Fruit fly (Drosophila melanogaster) whole organism, wandering third instar larva: Measurements from ENCODE around the gene TFAM.

ENCODE experiments used
- Abd-B ChIP-seq: fragments of >200 bp; optimal IDR thresholded peaks from 2 replicates; lab custom pipeline; 2017; ENCODE audit warnings: missing biosample characterization, missing genetic modification characterization
- CG32264 ChIP-seq: fragments of 200-800 bp; sonication (Bioruptor generic); optimal IDR thresholded peaks from 2 replicates; lab custom pipeline; 2016; ENCODE audit warnings: missing biosample characterization, missing genetic modification characterization
- CG9705 ChIP-seq: fragments of 200-800 bp; sonication (Bioruptor generic); optimal IDR thresholded peaks from 2 replicates; lab custom pipeline; 2018; ENCODE audit warnings: missing biosample characterization, mild to moderate bottlenecking, missing genetic modification characterization
- CrebA ChIP-seq: fragments of 200-800 bp; sonication (Bioruptor generic); optimal IDR thresholded peaks from 2 replicates; lab custom pipeline; 2016; ENCODE audit warnings: missing biosample characterization, mild to moderate bottlenecking, missing genetic modification characterization, borderline replicate concordance
- Dfd ChIP-seq: fragments of >200 bp; optimal IDR thresholded peaks from 2 replicates; lab custom pipeline; 2017; ENCODE audit warnings: missing biosample characterization, missing genetic modification characterization
- Dif ChIP-seq: fragments of 200-275, 200-300 bp; sonication (Bioruptor generic); optimal IDR thresholded peaks from 2 replicates; lab custom pipeline; 2018; ENCODE audit warnings: missing biosample characterization, missing genetic modification characterization; ENCODE audit not compliant: partially characterized antibody
- GATAd ChIP-seq: sonication (Bioruptor generic); optimal IDR thresholded peaks from 2 replicates; lab custom pipeline; 2016; ENCODE audit warnings: missing biosample characterization, missing genetic modification characterization
- HLH106 ChIP-seq: fragments of 200-800 bp; optimal IDR thresholded peaks from 3 replicates; lab custom pipeline; 2019; ENCODE audit warnings: missing biosample characterization, mild to moderate bottlenecking, missing genetic modification characterization, moderate library complexity
- Hnf4 ChIP-seq: fragments of 200-800 bp; sonication (Bioruptor generic); optimal IDR thresholded peaks from 2 replicates; lab custom pipeline; 2016; ENCODE audit warnings: missing biosample characterization, mild to moderate bottlenecking, missing genetic modification characterization
- Hr78 ChIP-seq: fragments of >200 bp; optimal IDR thresholded peaks from 2 replicates; lab custom pipeline; 2017; ENCODE audit warnings: missing biosample characterization, missing genetic modification characterization
- Hr83 ChIP-seq: fragments of 200-300 bp; sonication (Bioruptor generic); optimal IDR thresholded peaks from 2 replicates; lab custom pipeline; 2016; ENCODE audit warnings: missing biosample characterization, mild to moderate bottlenecking, missing genetic modification characterization, moderate library complexity; ENCODE audit not compliant: poor library complexity, severe bottlenecking
- Jra ChIP-seq: sonication (Bioruptor generic); optimal IDR thresholded peaks from 2 replicates; lab custom pipeline; 2016; ENCODE audit warnings: missing biosample characterization, missing genetic modification characterization
- Mio ChIP-seq: sonication (Bioruptor generic); optimal IDR thresholded peaks from 2 replicates; lab custom pipeline; 2016; ENCODE audit warnings: missing biosample characterization, missing genetic modification characterization
- Myc ChIP-seq: fragments of >200 bp; optimal IDR thresholded peaks from 2 replicates; lab custom pipeline; 2017
- N ChIP-seq: fragments of >200 bp; optimal IDR thresholded peaks from 2 replicates; lab custom pipeline; 2018; ENCODE audit warnings: missing biosample characterization, missing external identifiers, missing genetic modification characterization
- OdsH ChIP-seq: fragments of 200-800 bp; sonication (Bioruptor generic); optimal IDR thresholded peaks from 2 replicates; lab custom pipeline; 2016; ENCODE audit warnings: missing biosample characterization, mild to moderate bottlenecking, missing genetic modification characterization
- Rel ChIP-seq, 2 experiments: fragments of 200-800 bp; sonication (Bioruptor generic) in 1 of 2; optimal IDR thresholded peaks; 2 replicates in 1 of 2; 3 replicates in 1 of 2; lab custom pipeline; 2016 to 2019; ENCODE audit warnings: mild to moderate bottlenecking in 2 of 2, missing biosample characterization in 2 of 2, missing genetic modification characterization in 2 of 2, moderate library complexity in 1 of 2
- Sp1 ChIP-seq: fragments of 200-800 bp; sonication (Bioruptor generic); optimal IDR thresholded peaks from 3 replicates; lab custom pipeline; 2019; ENCODE audit warnings: missing biosample characterization, mild to moderate bottlenecking, missing genetic modification characterization, moderate library complexity
- Vsx2 ChIP-seq: fragments of 200-300, 225-300 bp; sonication (Bioruptor generic); optimal IDR thresholded peaks from 2 replicates; lab custom pipeline; 2018; ENCODE audit warnings: missing biosample characterization, missing genetic modification characterization; ENCODE audit not compliant: partially characterized antibody
- br ChIP-seq: fragments of 200-800 bp; sonication (Bioruptor generic); optimal IDR thresholded peaks from 2 replicates; lab custom pipeline; 2016; ENCODE audit warnings: missing biosample characterization, missing genetic modification characterization
- brk ChIP-seq: fragments of 200-800 bp; sonication (Bioruptor generic); optimal IDR thresholded peaks from 2 replicates; lab custom pipeline; 2016; ENCODE audit warnings: missing biosample characterization, mild to moderate bottlenecking, missing genetic modification characterization
- dl ChIP-seq, 2 experiments: fragments of 175-275, 200-275 bp in 1 of 2; fragments of 200-275 bp in 1 of 2; sonication (Bioruptor generic); optimal IDR thresholded peaks; lab custom pipeline; 2018; ENCODE audit warnings: mild to moderate bottlenecking in 2 of 2, missing biosample characterization in 2 of 2, missing genetic modification characterization in 2 of 2, moderate library complexity in 2 of 2; ENCODE audit not compliant: partially characterized antibody in 2 of 2, insufficient read depth in 1 of 2
- dmrt93B ChIP-seq: fragments of 200-800 bp; sonication (Bioruptor generic); optimal IDR thresholded peaks from 2 replicates; lab custom pipeline; 2018; ENCODE audit warnings: missing biosample characterization, mild to moderate bottlenecking, missing genetic modification characterization
- dsf ChIP-seq: sonication (Bioruptor generic); optimal IDR thresholded peaks from 2 replicates; lab custom pipeline; 2016; ENCODE audit warnings: missing biosample characterization, missing genetic modification characterization, borderline replicate concordance
- ey ChIP-seq: fragments of 200-800 bp; sonication (Bioruptor generic); optimal IDR thresholded peaks from 2 replicates; lab custom pipeline; 2016; ENCODE audit warnings: missing biosample characterization, missing genetic modification characterization
- foxo ChIP-seq, 2 experiments: fragments of 200-800 bp; sonication (Bioruptor generic); optimal IDR thresholded peaks; 2 replicates in 1 of 2; 3 replicates in 1 of 2; lab custom pipeline; 2016 to 2017; ENCODE audit warnings: missing biosample characterization in 2 of 2, missing genetic modification characterization in 2 of 2
- fru ChIP-seq: fragments of 200-800 bp; sonication (Bioruptor generic); optimal IDR thresholded peaks from 3 replicates; lab custom pipeline; 2016; ENCODE audit warnings: missing biosample characterization, mild to moderate bottlenecking, missing genetic modification characterization
- h ChIP-seq: fragments of 200-800 bp; sonication (Bioruptor generic); optimal IDR thresholded peaks from 3 replicates; lab custom pipeline; 2016; ENCODE audit warnings: missing biosample characterization, mild to moderate bottlenecking, missing genetic modification characterization
- jim ChIP-seq: fragments of 175-275, 200-325 bp; sonication (Bioruptor generic); optimal IDR thresholded peaks from 2 replicates; lab custom pipeline; 2016; ENCODE audit warnings: missing biosample characterization, mild to moderate bottlenecking, missing genetic modification characterization
- lola ChIP-seq: fragments of >200 bp; optimal IDR thresholded peaks from 2 replicates; lab custom pipeline; 2017; ENCODE audit warnings: missing biosample characterization, missing genetic modification characterization
- pan ChIP-seq: fragments of >200 bp; optimal IDR thresholded peaks from 2 replicates; lab custom pipeline; 2017
- psq ChIP-seq: fragments of 200-800 bp; sonication (Bioruptor generic); optimal IDR thresholded peaks from 3 replicates; lab custom pipeline; 2017; ENCODE audit warnings: missing biosample characterization, mild to moderate bottlenecking, missing genetic modification characterization, moderate library complexity
- rgr ChIP-seq: fragments of 200-800 bp; sonication (Bioruptor generic); optimal IDR thresholded peaks from 3 replicates; lab custom pipeline; 2016; ENCODE audit warnings: missing biosample characterization, mild to moderate bottlenecking, missing genetic modification characterization
- sage ChIP-seq: fragments of 200-800 bp; sonication (Bioruptor generic); optimal IDR thresholded peaks from 2 replicates; lab custom pipeline; 2016; ENCODE audit warnings: missing biosample characterization, mild to moderate bottlenecking, missing genetic modification characterization
- sv ChIP-seq: fragments of 200-800 bp; sonication (Bioruptor generic); optimal IDR thresholded peaks from 3 replicates; lab custom pipeline; 2016; ENCODE audit warnings: missing biosample characterization, missing genetic modification characterization
- tai ChIP-seq: sonication (Bioruptor generic); optimal IDR thresholded peaks from 2 replicates; lab custom pipeline; 2016; ENCODE audit warnings: missing biosample characterization, missing genetic modification characterization
- usp ChIP-seq: fragments of >200 bp; optimal IDR thresholded peaks from 2 replicates; lab custom pipeline; 2017; ENCODE audit warnings: missing biosample characterization, missing genetic modification characterization
- woc ChIP-seq: sonication (Bioruptor generic); optimal IDR thresholded peaks from 2 replicates; lab custom pipeline; 2016; ENCODE audit warnings: missing biosample characterization, mild to moderate bottlenecking, missing genetic modification characterization

The TFAM gene

dm6 chr3R:20557415-20558105, 19.2 kb downstream of the TFAM start, which contains the start of the genes DPCoAC and CG5180:
TSS of gene DPCoAC (minus strand) at chr3R:20557667.
TSS of gene CG5180 (plus strand) at chr3R:20557930.
- TF ChIP-seq Vsx2 (GFP tag; lab: Kevin White, UChicago) (no peak), foxo (GFP tag; optimal IDR thresholded peaks at IDR 0.05; lab: Kevin White, UChicago) (peak; percentile 34 to 44), HLH106 (tag; lab: Kevin White, UChicago) (peak; percentile 63), Rel (GFP tag; optimal IDR thresholded peaks at IDR 0.05; lab: Kevin White, UChicago) (no peak), Rel (tag; optimal IDR thresholded peaks at IDR 0.05; lab: Kevin White, UChicago) (peak; percentile 56), Jra (GFP tag; lab: Kevin White, UChicago) (peak; percentile 72), N (no peak), Hnf4 (GFP tag; lab: Kevin White, UChicago) (peak; percentile 76), CG32264 (no peak), psq (peak; percentile 77), jim (GFP tag; lab: Kevin White, UChicago) (peak; percentile 54), dl (GFP tag; optimal IDR thresholded peaks at IDR 0.05; lab: Kevin White, UChicago; ENCODE audit: insufficient read depth in 1 of 2, partially characterized antibody in 2 of 2) (peak in 1 of 2 experiments; percentile 21), sv (GFP tag; lab: Kevin White, UChicago) (peak; percentile 30), dmrt93B (GFP tag; lab: Kevin White, UChicago) (peak; percentile 24), br (GFP tag; lab: Kevin White, UChicago) (no peak), Dif (peak; percentile 53), h (GFP tag; lab: Kevin White, UChicago) (peak; percentile 6), Sp1 (GFP tag; lab: Kevin White, UChicago) (peak; percentile 28), woc (GFP tag; lab: Kevin White, UChicago) (peak; percentile 71), CG9705 (GFP tag; lab: Kevin White, UChicago) (peak; percentile 16)

dm6 chr3R:20557114-20557414, 19.7 kb downstream of the TFAM start:
- TF ChIP-seq CG9705 (GFP tag; lab: Kevin White, UChicago) (no peak), Sp1 (GFP tag; lab: Kevin White, UChicago) (no peak), CG32264 (no peak), usp (GFP tag; lab: Kevin White, UChicago) (no peak)

- TF ChIP-seq GATAd (no peak), sage (no peak), HLH106 (tag; lab: Kevin White, UChicago) (peak; percentile 54), Hnf4 (GFP tag; lab: Kevin White, UChicago) (peak; percentile 9), ey (GFP tag; lab: Kevin White, UChicago) (peak; percentile 62), foxo (GFP tag; optimal IDR thresholded peaks at IDR 0.05; lab: Kevin White, UChicago) (peak in 1 of 2 experiments; percentile 76), OdsH (peak; percentile 67), Dfd (no peak), Sp1 (GFP tag; lab: Kevin White, UChicago) (peak; percentile 18), dmrt93B (GFP tag; lab: Kevin White, UChicago) (peak; percentile 37), h (GFP tag; lab: Kevin White, UChicago) (peak; percentile 82), Myc (lab: Kevin White, UChicago) (no peak), dsf (GFP tag; lab: Kevin White, UChicago) (no peak), psq (peak; percentile 47), Jra (GFP tag; lab: Kevin White, UChicago) (no peak), jim (GFP tag; lab: Kevin White, UChicago) (no peak), Hr83 (no peak), Dif (peak; percentile 4), fru (GFP tag; lab: Kevin White, UChicago) (peak; percentile 72), CrebA (GFP tag; lab: Kevin White, UChicago) (no peak), dl (GFP tag; optimal IDR thresholded peaks at IDR 0.05; lab: Kevin White, UChicago; ENCODE audit: insufficient read depth in 1 of 2, partially characterized antibody in 2 of 2) (no peak), pan (lab: Kevin White, UChicago) (no peak), rgr (GFP tag; lab: Kevin White, UChicago) (peak; percentile 60), br (GFP tag; lab: Kevin White, UChicago) (peak; percentile 55), Vsx2 (GFP tag; lab: Kevin White, UChicago) (no peak), CG9705 (GFP tag; lab: Kevin White, UChicago) (no peak), woc (GFP tag; lab: Kevin White, UChicago) (peak; percentile 72), CG32264 (no peak), Rel (GFP tag; optimal IDR thresholded peaks at IDR 0.05; lab: Kevin White, UChicago) (no peak), Rel (tag; optimal IDR thresholded peaks at IDR 0.05; lab: Kevin White, UChicago) (no peak), brk (GFP tag; lab: Kevin White, UChicago) (peak; percentile 14), Hr78 (GFP tag; lab: Kevin White, UChicago) (no peak), usp (GFP tag; lab: Kevin White, UChicago) (no peak), N (no peak), lola (GFP tag; lab: Kevin White, UChicago) (no peak), Abd-B (GFP tag; lab: Kevin White, UChicago) (no peak), tai (GFP tag; lab: Kevin White, UChicago) (no peak), Mio (GFP tag; lab: Kevin White, UChicago) (no peak), sv (GFP tag; lab: Kevin White, UChicago) (peak; percentile 37)
Measured at dm6 chr3R:20556281-20557113, 20.3 kb downstream of the TFAM start.
